Worm (Caenorhabditis elegans): ENCODE results near the gene srj-22.
A peak's percentile ranks its signal among the peaks of the same experiment; 100 is the strongest.

srj-22 gene

DNA sequence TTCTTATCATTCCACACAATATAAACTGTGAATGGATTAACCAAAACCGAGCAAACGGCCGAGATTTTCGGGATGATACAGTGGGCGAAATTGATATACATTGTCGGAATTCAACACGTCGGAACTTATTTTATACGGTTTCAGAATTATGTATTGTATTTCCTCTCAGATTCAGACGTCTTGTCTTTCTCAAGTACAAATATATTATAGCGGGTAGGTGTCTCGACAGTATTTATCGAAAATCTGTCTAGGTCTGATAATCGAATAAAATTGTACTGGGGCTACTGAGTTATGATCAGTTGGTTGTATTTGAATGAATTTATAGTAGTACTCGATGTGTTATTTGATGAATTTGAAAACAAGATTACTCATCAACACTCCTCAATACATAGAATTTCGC is at the start of gene srj-22:
Gene srj-22 (minus strand): TSS at position 101 of the 400 bp plus-strand sequence.
- no peak for TF ChIP-seq lin-14 (GFP tag; optimal IDR thresholded peaks at IDR 0.05)
- no peak for TF ChIP-seq unc-98 (GFP tag; IDR thresholded peaks at IDR 0.05)
- TF ChIP-seq tbx-2 (tag; optimal IDR thresholded peaks at IDR 0.05) = no peak
- no peak for TF ChIP-seq nhr-19 (GFP tag; conservative IDR thresholded peaks at IDR 0.05)
- TF ChIP-seq unc-62 (GFP tag; optimal IDR thresholded peaks at IDR 0.05) = no peak
- TF ChIP-seq F16B12.6 (tag; optimal IDR thresholded peaks at IDR 0.05) = no peak
- no peak for TF ChIP-seq lin-39 (tag; optimal IDR thresholded peaks at IDR 0.05)
- no peak for TF ChIP-seq ama-1 (optimal IDR thresholded peaks at IDR 0.05)
- TF ChIP-seq pag-3 (tag; optimal IDR thresholded peaks at IDR 0.05; ENCODE audit: borderline replicate concordance, insufficient read depth) = no peak
- TF ChIP-seq ets-5 (GFP tag; IDR thresholded peaks at IDR 0.05) = no peak
- no peak for TF ChIP-seq xbp-1 (tag; optimal IDR thresholded peaks at IDR 0.05)
- TF ChIP-seq efl-3 (GFP tag; optimal IDR thresholded peaks at IDR 0.05) = no peak
- no peak for TF ChIP-seq zip-4 (GFP tag; optimal IDR thresholded peaks at IDR 0.05)
- TF ChIP-seq fkh-8 (tag; optimal IDR thresholded peaks at IDR 0.05) = no peak
- no peak for TF ChIP-seq egl-27 (tag; optimal IDR thresholded peaks at IDR 0.05)

DNA sequence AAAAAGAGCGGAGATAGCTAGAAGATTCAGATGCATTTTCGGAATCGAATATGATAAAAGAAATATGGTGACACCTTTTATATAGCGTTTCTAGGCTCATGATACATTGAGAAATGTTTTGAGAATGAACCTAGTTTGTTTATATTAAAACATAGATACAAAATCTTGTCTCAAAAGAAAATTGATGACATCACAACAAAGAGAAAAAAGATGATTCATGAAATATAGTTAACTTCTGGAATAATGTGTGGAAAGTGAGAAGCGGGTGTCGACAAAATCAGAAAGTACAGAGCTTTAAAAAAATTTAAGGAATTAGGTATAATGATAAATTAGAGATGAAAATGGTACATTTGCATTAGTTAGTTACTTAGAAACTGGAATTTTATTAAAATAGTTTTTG is 49.2 kb upstream of the srj-22 start, which contains the start of gene D1054.10:
Gene D1054.10 (minus strand): TSS at position 101 of the 400 bp plus-strand sequence.
- TF ChIP-seq sptf-1 (tag; optimal IDR thresholded peaks at IDR 0.05) (no peak), nhr-71 (tag; optimal IDR thresholded peaks at IDR 0.05) (no peak)

- TF ChIP-seq nhr-11 (tag; optimal IDR thresholded peaks at IDR 0.05) (no peak), fkh-8 (tag; optimal IDR thresholded peaks at IDR 0.05) (no peak), pqm-1 (tag; optimal IDR thresholded peaks at IDR 0.05) (no peak)
These were observed 47.4 kb upstream of the srj-22 start, which contains the start of gene D1054.9 for ce11 chrV:10790921-10791320. D1054.9 (minus strand) TSS chrV:10791057.

DNA sequence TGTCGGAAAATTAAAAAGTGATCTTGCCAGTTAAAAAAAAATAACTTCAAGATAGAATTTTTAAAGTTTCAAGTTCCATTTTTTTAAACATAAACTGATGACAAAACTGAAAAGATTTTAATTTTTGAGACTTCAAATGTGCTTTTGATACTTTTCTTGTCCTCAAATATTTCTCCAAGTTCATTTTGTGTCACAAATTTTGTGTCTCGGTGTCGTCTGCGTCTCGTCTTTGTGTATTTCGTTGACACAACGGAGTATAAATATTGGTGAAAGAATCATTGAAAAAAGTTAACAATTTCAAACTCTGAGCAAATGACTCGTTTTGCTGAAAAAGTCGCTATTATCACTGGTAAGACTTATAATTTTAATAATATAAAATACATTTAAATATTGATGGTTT is 40.5 kb upstream of the srj-22 start, which contains the start of gene D1054.8:
Gene D1054.8 (plus strand): TSS at position 301 of the 400 bp plus-strand sequence.
- TF ChIP-seq fos-1 (tag; optimal IDR thresholded peaks at IDR 0.05) (no peak), aha-1 (tag; optimal IDR thresholded peaks at IDR 0.05) (no peak), jun-1 (tag; optimal IDR thresholded peaks at IDR 0.05) (no peak), C34B4.2 (tag; optimal IDR thresholded peaks at IDR 0.05) (no peak), egl-13 (tag; optimal IDR thresholded peaks at IDR 0.05) (no peak), ama-1 (optimal IDR thresholded peaks at IDR 0.05) (no peak), unc-62 (GFP tag; optimal IDR thresholded peaks at IDR 0.05) (no peak), isw-1 (GFP tag; IDR thresholded peaks at IDR 0.05) (no peak), grh-1 (GFP tag; IDR thresholded peaks at IDR 0.05) (no peak), xbp-1 (tag; optimal IDR thresholded peaks at IDR 0.05) (no peak), irx-1 (tag; optimal IDR thresholded peaks at IDR 0.05) (no peak), pag-3 (tag; optimal IDR thresholded peaks at IDR 0.05; ENCODE audit: borderline replicate concordance, insufficient read depth) (no peak), dpl-1 (GFP tag; optimal IDR thresholded peaks at IDR 0.05) (no peak), pqm-1 (tag; optimal IDR thresholded peaks at IDR 0.05) (no peak), snpc-4 (tag; optimal IDR thresholded peaks at IDR 0.05) (no peak), zag-1 (tag; optimal IDR thresholded peaks at IDR 0.05) (no peak), lin-13 (GFP tag; optimal IDR thresholded peaks at IDR 0.05) (no peak), nhr-19 (GFP tag; conservative IDR thresholded peaks at IDR 0.05) (no peak), lir-3 (tag; optimal IDR thresholded peaks at IDR 0.05; ENCODE audit: poor library complexity) (no peak), lin-14 (GFP tag; optimal IDR thresholded peaks at IDR 0.05) (no peak)

- TF ChIP-seq sox-4 (tag; optimal IDR thresholded peaks at IDR 0.05) = no peak
- TF ChIP-seq dsc-1 (tag; optimal IDR thresholded peaks at IDR 0.05) = no peak
- peak; percentile 94 for TF ChIP-seq elt-2 (tag; optimal IDR thresholded peaks at IDR 0.05)
- no peak for TF ChIP-seq nhr-11 (tag; optimal IDR thresholded peaks at IDR 0.05)
- TF ChIP-seq nhr-84 (tag; optimal IDR thresholded peaks at IDR 0.05) = no peak
- TF ChIP-seq nhr-71 (tag; optimal IDR thresholded peaks at IDR 0.05) = no peak
- no peak for TF ChIP-seq egl-13 (tag; optimal IDR thresholded peaks at IDR 0.05)
- TF ChIP-seq nhr-47 (tag; optimal IDR thresholded peaks at IDR 0.05) = no peak
- no peak for TF ChIP-seq xbp-1 (tag; optimal IDR thresholded peaks at IDR 0.05)
- TF ChIP-seq lin-14 (GFP tag; optimal IDR thresholded peaks at IDR 0.05) = no peak
- no peak for TF ChIP-seq aha-1 (tag; optimal IDR thresholded peaks at IDR 0.05)
- no peak for TF ChIP-seq grh-1 (GFP tag; IDR thresholded peaks at IDR 0.05)
- TF ChIP-seq jun-1 (tag; optimal IDR thresholded peaks at IDR 0.05) = peak; percentile 30
These were observed 33.0 kb upstream of the srj-22 start, which contains the start of gene D1054.5 for ce11 chrV:10776528-10777055. D1054.5 (minus strand) TSS chrV:10776578.

Data from whole organism, L1 larva.